Worm (Caenorhabditis elegans) whole organism, early embryonic: ENCODE data around the gene Y71H2B.5.

Experiments used
- B0310.2 ChIP-seq: sonication (generic microtip); optimal IDR thresholded peaks from 2 replicates; lab custom pipeline; 2016; ENCODE audit warnings: mild to moderate bottlenecking, missing genetic modification characterization, missing compliant biosample characterization
- ama-1 ChIP-seq: fragments of 150-350 bp; optimal IDR thresholded peaks from 2 replicates; lab custom pipeline; 2014
- ceh-13 ChIP-seq: fragments of 200-800 bp; sonication (Bioruptor generic); optimal IDR thresholded peaks from 2 replicates; lab custom pipeline; 2018; ENCODE audit warnings: mild to moderate bottlenecking, missing genetic modification characterization, missing compliant biosample characterization
- pes-1 ChIP-seq: fragments of 200-800 bp; sonication (Bioruptor generic); IDR thresholded peaks from 2 replicates; pipeline ENCODE4 v1.3.6; 2022; ENCODE audit warnings: missing genetic modification reagents, missing genetic modification characterization, missing compliant biosample characterization
- tbx-37 ChIP-seq: fragments of 200-800 bp; sonication (Bioruptor generic); conservative IDR thresholded peaks from 2 replicates; pipeline ENCODE4 v1.3.6; 2022; ENCODE audit warnings: missing genetic modification reagents, missing genetic modification characterization, missing compliant biosample characterization

DNA sequence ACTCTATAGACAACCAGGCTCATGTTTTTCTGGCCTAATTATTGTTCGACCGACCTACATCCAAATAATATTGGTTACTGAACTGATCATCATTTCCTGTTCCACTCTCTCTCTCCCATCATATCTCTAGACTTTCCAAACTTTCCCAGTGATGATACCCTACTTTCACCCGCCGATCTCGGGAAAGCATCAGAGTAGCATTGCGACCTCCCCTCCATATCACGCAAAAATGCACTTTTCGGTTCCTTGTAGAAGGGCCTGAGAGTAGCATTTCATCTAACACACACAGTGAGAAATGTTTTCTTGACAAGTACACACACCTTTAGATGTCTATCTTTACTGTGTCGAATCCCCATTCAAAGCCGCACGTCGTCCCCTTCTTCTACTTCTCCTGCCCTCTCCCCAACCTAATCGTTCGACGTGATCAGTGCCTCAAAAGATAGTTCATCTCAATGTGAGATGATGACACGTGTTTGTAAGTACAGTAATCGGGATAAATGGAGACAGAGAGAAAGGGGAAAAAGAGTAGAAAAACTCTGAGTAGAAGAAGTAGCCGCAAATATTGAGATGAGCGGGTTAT, 25.1 kb downstream of the Y71H2B.5 start:
- TF ChIP-seq ceh-13 (GFP tag; lab: Kevin White, UChicago): no peak
- TF ChIP-seq ama-1: no peak
- no peak for TF ChIP-seq B0310.2 (tag; lab: Kevin White, UChicago)
- no peak for TF ChIP-seq tbx-37 (GFP tag; lab: Robert Waterston, UW)
- no peak for TF ChIP-seq pes-1 (GFP tag; lab: Robert Waterston, UW)
